Worm (Caenorhabditis elegans) whole organism, L3 larva: ENCODE measurements around the gene gbb-1.

Experiments
- aly-2 ChIP-seq: fragments of 150-350 bp; optimal IDR thresholded peaks from 2 replicates; lab custom pipeline; 2014; ENCODE audit warnings: missing biosample characterization, missing genetic modification characterization
- ama-1 ChIP-seq: fragments of 150-350 bp; optimal IDR thresholded peaks from 2 replicates; lab custom pipeline; 2018
- ceh-28 ChIP-seq: fragments of 150-350 bp; optimal IDR thresholded peaks from 2 replicates; lab custom pipeline; 2014; ENCODE audit warnings: missing biosample characterization, missing genetic modification reagents, missing genetic modification characterization
- daf-12 ChIP-seq: fragments of 150-350 bp; optimal IDR thresholded peaks from 2 replicates; lab custom pipeline; 2014; ENCODE audit warnings: missing biosample characterization, missing genetic modification reagents, missing genetic modification characterization
- egl-5 ChIP-seq: fragments of 150-350 bp; optimal IDR thresholded peaks from 2 replicates; lab custom pipeline; 2017; ENCODE audit warnings: missing biosample characterization, missing genetic modification reagents, missing genetic modification characterization, inconsistent platforms
- elt-1 ChIP-seq: fragments of 150-350 bp; optimal IDR thresholded peaks from 2 replicates; lab custom pipeline; 2014; ENCODE audit warnings: missing biosample characterization, missing genetic modification characterization
- elt-2 ChIP-seq: sonication (generic microtip); optimal IDR thresholded peaks from 2 replicates; lab custom pipeline; 2016; ENCODE audit warnings: missing genetic modification reagents, mild to moderate bottlenecking, missing genetic modification characterization, missing compliant biosample characterization
- fkh-10 ChIP-seq: sonication (generic microtip); optimal IDR thresholded peaks from 2 replicates; lab custom pipeline; 2017; ENCODE audit warnings: missing biosample characterization, missing genetic modification reagents, missing genetic modification characterization
- fos-1 ChIP-seq: fragments of 150-350 bp; optimal IDR thresholded peaks from 2 replicates; lab custom pipeline; 2014; ENCODE audit warnings: missing biosample characterization, missing genetic modification characterization
- hmg-11 ChIP-seq: sonication (generic microtip); optimal IDR thresholded peaks from 2 replicates; lab custom pipeline; 2016; ENCODE audit warnings: missing genetic modification characterization, missing compliant biosample characterization
- jun-1 ChIP-seq: fragments of 150-350 bp; optimal IDR thresholded peaks from 2 replicates; lab custom pipeline; 2014; ENCODE audit warnings: missing biosample characterization, missing genetic modification reagents, missing genetic modification characterization
- lin-15B ChIP-seq: fragments of 150-350 bp; optimal IDR thresholded peaks from 2 replicates; lab custom pipeline; 2014; ENCODE audit warnings: missing biosample characterization, missing genetic modification characterization
- lin-39 ChIP-seq: fragments of 150-350 bp; optimal IDR thresholded peaks from 2 replicates; lab custom pipeline; 2018; ENCODE audit warnings: missing biosample characterization, missing genetic modification reagents, missing genetic modification characterization
- lsy-12 ChIP-seq: sonication (generic microtip); optimal IDR thresholded peaks from 2 replicates; lab custom pipeline; 2016; ENCODE audit warnings: mild to moderate bottlenecking, missing genetic modification characterization, missing compliant biosample characterization
- mdl-1 ChIP-seq: fragments of 150-350 bp; optimal IDR thresholded peaks from 2 replicates; lab custom pipeline; 2014; ENCODE audit warnings: missing biosample characterization, missing genetic modification characterization
- nfya-1 ChIP-seq: sonication (generic microtip); optimal IDR thresholded peaks from 2 replicates; lab custom pipeline; 2017; ENCODE audit warnings: missing genetic modification characterization, mild to moderate bottlenecking, missing compliant biosample characterization, antibody characterized with exemption, moderate library complexity; ENCODE audit not compliant: insufficient read depth
- nhr-12 ChIP-seq: fragments of 150-350 bp; optimal IDR thresholded peaks from 2 replicates; lab custom pipeline; 2014; ENCODE audit warnings: missing biosample characterization, missing genetic modification characterization
- nhr-23 ChIP-seq: fragments of 150-350 bp; optimal IDR thresholded peaks from 2 replicates; lab custom pipeline; 2014; ENCODE audit warnings: missing biosample characterization, missing genetic modification reagents, missing genetic modification characterization
- nhr-237 ChIP-seq: fragments of 150-350 bp; optimal IDR thresholded peaks from 2 replicates; lab custom pipeline; 2014; ENCODE audit warnings: missing biosample characterization, missing genetic modification characterization
- nhr-25 ChIP-seq: sonication (generic microtip); optimal IDR thresholded peaks from 2 replicates; lab custom pipeline; 2017; ENCODE audit warnings: missing biosample characterization, missing genetic modification characterization
- nhr-67 ChIP-seq: fragments of 150-350 bp; optimal IDR thresholded peaks from 2 replicates; lab custom pipeline; 2014; ENCODE audit warnings: missing biosample characterization, missing genetic modification characterization
- nhr-76 ChIP-seq: fragments of 150-350 bp; sonication (generic microtip); optimal IDR thresholded peaks from 5 replicates; lab custom pipeline; 2014; ENCODE audit warnings: missing biosample characterization, missing genetic modification characterization
- pha-4 ChIP-seq: fragments of 150-350 bp; optimal IDR thresholded peaks from 2 replicates; lab custom pipeline; 2014; ENCODE audit warnings: missing biosample characterization, missing genetic modification reagents, missing genetic modification characterization
- pqm-1 ChIP-seq: fragments of 150-350 bp; optimal IDR thresholded peaks from 2 replicates; lab custom pipeline; 2017; ENCODE audit warnings: missing biosample characterization, missing genetic modification characterization, inconsistent platforms
- sea-2 ChIP-seq: fragments of 150-350 bp; sonication (generic microtip); optimal IDR thresholded peaks from 4 replicates; lab custom pipeline; 2014; ENCODE audit warnings: missing biosample characterization, missing genetic modification reagents, missing genetic modification characterization
- skn-1 ChIP-seq: fragments of 150-350 bp; optimal IDR thresholded peaks from 2 replicates; lab custom pipeline; 2014; ENCODE audit warnings: missing biosample characterization, missing genetic modification characterization
- snpc-4 ChIP-seq: fragments of 150-350 bp; optimal IDR thresholded peaks from 2 replicates; lab custom pipeline; 2014; ENCODE audit warnings: missing biosample characterization, missing genetic modification characterization
- tbx-2 ChIP-seq: sonication (generic microtip); optimal IDR thresholded peaks from 2 replicates; lab custom pipeline; 2016; ENCODE audit warnings: mild to moderate bottlenecking, missing genetic modification characterization, missing compliant biosample characterization
- unc-62 ChIP-seq: fragments of 150-350 bp; sonication (generic microtip); optimal IDR thresholded peaks from 4 replicates; lab custom pipeline; 2014; ENCODE audit warnings: missing biosample characterization, missing genetic modification reagents, missing genetic modification characterization
- zag-1 ChIP-seq: fragments of 150-350 bp; optimal IDR thresholded peaks from 2 replicates; lab custom pipeline; 2014; ENCODE audit warnings: missing biosample characterization, missing genetic modification characterization
- ztf-11 ChIP-seq: fragments of 150-350 bp; optimal IDR thresholded peaks from 2 replicates; lab custom pipeline; 2014; ENCODE audit warnings: missing biosample characterization, missing genetic modification characterization

Gene gbb-1

ce11 chrX:2966252-2966651 is 8.5 kb downstream of the gbb-1 start:
- TF ChIP-seq daf-12 (tag; lab: Kevin White, UChicago) (no peak), pha-4 (tag; lab: Kevin White, UChicago) (peak; percentile 62), fos-1 (no peak), elt-2 (tag; lab: Kevin White, UChicago) (peak; percentile 72)

DNA sequence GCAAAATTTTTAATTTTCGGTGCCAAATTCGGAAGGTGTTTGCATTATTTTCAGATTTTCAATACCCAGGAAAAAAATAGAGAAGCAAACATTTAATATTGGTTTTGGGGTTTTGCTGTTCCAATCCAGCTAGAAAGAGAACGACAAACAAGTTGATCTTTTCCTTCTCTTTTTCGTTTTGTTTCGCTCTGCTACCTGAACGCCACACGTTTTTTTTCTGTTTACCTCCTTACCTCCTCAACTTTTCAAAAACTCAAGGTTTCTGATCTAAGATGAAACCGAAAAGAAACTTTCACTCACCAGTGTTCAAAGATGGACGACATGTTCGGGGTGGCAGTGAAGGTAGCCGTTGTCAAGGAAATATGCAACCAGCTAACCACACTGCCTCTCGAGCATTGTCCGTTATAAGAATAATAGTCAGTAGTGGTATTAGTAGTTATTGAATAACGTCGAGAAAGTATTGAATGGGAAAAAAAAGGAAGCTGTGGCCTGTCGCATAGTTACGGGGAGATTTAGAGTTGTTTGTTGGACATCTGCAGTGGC is 11.8 kb downstream of the gbb-1 start:
- TF ChIP-seq ama-1 (lab: Kevin White, UChicago) (peak; percentile 24), fos-1 (no peak), skn-1 (no peak), egl-5 (peak; percentile 12), jun-1 (tag; lab: Kevin White, UChicago) (no peak), nfya-1 (tag; lab: Kevin White, UChicago) (no peak), nhr-25 (tag; lab: Kevin White, UChicago) (peak; percentile 34), lsy-12 (tag; lab: Kevin White, UChicago) (no peak), nhr-23 (no peak), pha-4 (tag; lab: Kevin White, UChicago) (peak; percentile 59), aly-2 (tag; lab: Kevin White, UChicago) (no peak), snpc-4 (tag; lab: Kevin White, UChicago) (no peak), nhr-12 (no peak), fkh-10 (GFP tag; lab: Kevin White, UChicago) (no peak)
- TF ChIP-seq, all 47 proteins: peak for 4

ce11 chrX:2970212-2970611 is 12.5 kb downstream of the gbb-1 start:
- TF ChIP-seq skn-1 (no peak), lsy-12 (tag; lab: Kevin White, UChicago) (peak; percentile 32)
- TF ChIP-seq, all 47 proteins: peak for 1

DNA sequence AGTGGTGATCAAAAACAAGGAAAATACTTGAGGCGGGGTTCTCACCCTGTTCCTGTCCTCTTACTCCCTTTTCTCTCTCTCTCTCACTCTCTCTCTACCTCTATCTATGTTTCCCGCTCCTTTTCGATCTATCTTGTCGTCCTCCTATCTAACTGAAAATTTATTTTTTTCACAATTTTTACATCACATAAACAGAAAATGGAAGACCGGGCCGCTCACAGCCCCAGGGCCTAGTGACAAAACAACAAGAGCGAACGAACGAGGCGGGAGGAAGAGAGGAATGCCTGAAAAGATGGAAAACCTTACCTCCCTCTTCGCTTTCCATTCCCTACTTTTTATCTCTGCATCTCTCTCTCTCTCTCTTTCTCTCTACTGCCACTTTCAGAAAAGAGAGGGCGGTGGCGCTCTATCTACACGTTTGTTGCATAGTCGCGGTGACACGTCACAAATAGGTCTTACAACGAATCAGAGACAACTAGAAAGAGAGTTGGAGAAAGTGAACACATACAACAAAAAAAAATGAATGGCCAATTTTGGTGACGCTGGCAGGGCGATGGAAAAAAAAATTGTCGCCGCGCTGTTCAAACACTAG is 13.2 kb downstream of the gbb-1 start:
- peak; percentile 56 for TF ChIP-seq snpc-4 (tag; lab: Kevin White, UChicago)
- peak; percentile 28 for TF ChIP-seq elt-1 (tag; lab: Kevin White, UChicago)
- peak; percentile 33 for TF ChIP-seq elt-2 (tag; lab: Kevin White, UChicago)
- TF ChIP-seq pha-4 (tag; lab: Kevin White, UChicago): peak; percentile 31
- TF ChIP-seq nhr-25 (tag; lab: Kevin White, UChicago): peak; percentile 9
- TF ChIP-seq nhr-76 (tag; lab: Kevin White, UChicago): no peak
- TF ChIP-seq ztf-11 (tag; lab: Kevin White, UChicago): no peak
- TF ChIP-seq lin-15B (tag; lab: Kevin White, UChicago): no peak
- TF ChIP-seq daf-12 (tag; lab: Kevin White, UChicago): no peak
- TF ChIP-seq pqm-1 (tag; lab: Kevin White, UChicago): peak; percentile 33
- no peak for TF ChIP-seq hmg-11 (tag; lab: Kevin White, UChicago)

DNA sequence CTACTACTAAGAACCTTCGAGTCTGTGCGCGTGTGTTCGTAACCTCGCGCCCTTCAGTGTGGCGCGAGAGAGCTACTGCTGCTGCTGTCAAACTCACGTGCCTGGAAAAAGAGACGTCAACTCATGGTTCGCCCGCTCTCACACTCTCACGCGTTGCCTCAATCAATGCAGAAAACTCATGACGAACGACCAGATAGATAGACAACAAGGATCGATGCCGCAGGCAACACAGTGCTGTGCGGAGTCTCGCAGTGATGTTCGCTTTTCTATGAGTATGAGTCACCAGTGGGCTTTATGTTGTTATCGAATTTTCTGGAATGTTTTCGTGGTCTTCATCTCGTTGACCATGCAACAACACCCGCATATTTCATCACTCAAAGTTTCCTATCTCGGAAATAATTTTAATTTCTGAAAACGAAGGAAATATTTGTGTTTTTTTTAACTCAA is 13.8 kb downstream of the gbb-1 start:
- no peak for TF ChIP-seq nhr-67 (tag; lab: Kevin White, UChicago)
- TF ChIP-seq lin-39 (tag; lab: Kevin White, UChicago): peak; percentile 85
- TF ChIP-seq pqm-1 (tag; lab: Kevin White, UChicago): peak; percentile 75
- TF ChIP-seq egl-5: peak; percentile 77
- TF ChIP-seq lsy-12 (tag; lab: Kevin White, UChicago): peak; percentile 70
- TF ChIP-seq mdl-1 (tag; lab: Kevin White, UChicago): peak; percentile 86
- TF ChIP-seq nhr-25 (tag; lab: Kevin White, UChicago): no peak
- TF ChIP-seq unc-62 (GFP tag; lab: Kevin White, UChicago): peak; percentile 80
- TF ChIP-seq hmg-11 (tag; lab: Kevin White, UChicago): peak; percentile 62
- peak; percentile 81 for TF ChIP-seq elt-2 (tag; lab: Kevin White, UChicago)
- no peak for TF ChIP-seq sea-2
- peak; percentile 55 for TF ChIP-seq snpc-4 (tag; lab: Kevin White, UChicago)
- TF ChIP-seq zag-1 (tag; lab: Kevin White, UChicago): no peak
- peak; percentile 13 for TF ChIP-seq lin-15B (tag; lab: Kevin White, UChicago)
- TF ChIP-seq elt-1 (tag; lab: Kevin White, UChicago): peak; percentile 30
- TF ChIP-seq fkh-10 (GFP tag; lab: Kevin White, UChicago): peak; percentile 71
- no peak for TF ChIP-seq nhr-237 (tag; lab: Kevin White, UChicago)
- TF ChIP-seq nfya-1 (tag; lab: Kevin White, UChicago): peak; percentile 76
- TF ChIP-seq jun-1 (tag; lab: Kevin White, UChicago): peak; percentile 81
- TF ChIP-seq ceh-28 (tag; lab: Kevin White, UChicago): peak; percentile 88
- peak; percentile 45 for TF ChIP-seq skn-1
- peak; percentile 83 for TF ChIP-seq ama-1 (lab: Kevin White, UChicago)
- no peak for TF ChIP-seq tbx-2 (tag; lab: Kevin White, UChicago)
- TF ChIP-seq pha-4 (tag; lab: Kevin White, UChicago): peak; percentile 53
- peak; percentile 58 for TF ChIP-seq fos-1
